Fruit fly (Drosophila melanogaster) Kc167 (cell line): ENCODE measurements around the gene Nna1.

Source experiments
- Myc ChIP-seq: fragments of >200 bp; optimal IDR thresholded peaks from 2 replicates; lab custom pipeline; 2017; ENCODE audit warnings: missing external identifiers
- h ChIP-seq: fragments of >200 bp; optimal IDR thresholded peaks from 3 replicates; lab custom pipeline; 2018; ENCODE audit warnings: missing external identifiers
- ttk ChIP-seq: sonication (Bioruptor generic); optimal IDR thresholded peaks from 2 replicates; lab custom pipeline; 2017; ENCODE audit warnings: missing external identifiers

- TF ChIP-seq ttk (lab: Kevin White, UChicago) (no peak), h (lab: Kevin White, UChicago) (no peak), Myc (lab: Kevin White, UChicago) (no peak)
Measured at dm6 chrX:13648819-13649218, 43.3 kb upstream of the Nna1 start.
